Fruit fly (Drosophila melanogaster) ovary, adult (tissue): ENCODE data around the gene CG13671.

Experiments used
- CG17801 ChIP-seq: fragments of 200-800 bp; optimal IDR thresholded peaks from 2 replicates; lab custom pipeline; 2019; ENCODE audit warnings: missing biosample characterization, mild to moderate bottlenecking, missing genetic modification characterization, moderate library complexity; ENCODE audit not compliant: partially characterized antibody

CG13671 gene

DNA sequence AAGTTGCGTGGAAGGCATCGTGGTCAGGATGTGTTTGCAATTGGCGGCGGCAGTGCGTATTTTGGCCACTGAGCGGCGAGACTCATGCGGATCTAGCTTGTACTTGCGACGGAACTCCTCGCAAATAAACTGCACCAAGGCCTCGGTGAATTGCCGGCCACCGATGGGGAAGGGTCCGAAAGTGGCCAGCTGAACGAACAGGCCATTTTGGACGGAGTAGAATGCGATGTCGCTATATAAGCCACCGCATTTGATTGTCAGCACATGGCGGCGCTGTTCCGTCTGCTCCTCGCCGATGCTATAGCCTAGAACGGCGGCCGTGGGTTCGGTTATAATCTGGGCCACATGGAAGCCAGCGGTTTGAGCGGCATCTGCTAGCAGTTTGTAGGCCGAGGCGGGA, 45.3 kb downstream of the CG13671 start:
- TF ChIP-seq CG17801 (GFP tag; lab: Kevin White, UChicago), result no peak

dm6 chr3L:8346100-8346980, 46.5 kb downstream of the CG13671 start, which contains the start of the genes CG7182 and GAPcenA:
TSS of gene CG7182 (minus strand) at chr3L:8346382.
TSS of gene GAPcenA (plus strand) at chr3L:8346561.
- TF ChIP-seq CG17801 (GFP tag; lab: Kevin White, UChicago), result peak; percentile 82

DNA sequence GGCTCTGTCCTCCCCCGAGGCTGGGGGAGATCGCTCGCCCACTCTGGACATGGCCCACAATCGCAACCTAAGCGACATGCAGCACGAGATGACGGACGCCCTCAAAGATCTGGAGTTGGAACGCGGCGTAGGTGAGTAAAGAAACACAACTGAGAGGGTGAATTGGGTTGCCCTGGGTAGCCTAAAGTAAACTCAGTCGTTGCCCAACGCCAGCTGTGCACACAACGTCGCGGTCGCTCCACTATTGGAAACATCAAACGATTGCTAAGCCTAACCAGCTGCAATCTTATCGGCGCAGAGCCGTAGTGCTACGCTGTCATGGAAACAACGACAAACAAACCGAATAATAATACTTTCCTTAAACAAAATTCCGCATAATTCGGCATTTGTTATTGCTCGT, 47.5 kb downstream of the CG13671 start:
- TF ChIP-seq CG17801 (GFP tag; lab: Kevin White, UChicago), result no peak
